Fruit fly (Drosophila melanogaster) whole organism, embryonic: Measurements from ENCODE around the gene ohgt.

Experiments
- Asciz ChIP-seq: fragments of 200-800 bp; sonication (Bioruptor generic); optimal IDR thresholded peaks from 2 replicates; lab custom pipeline; 2017; ENCODE audit warnings: missing biosample characterization, mild to moderate bottlenecking, missing genetic modification characterization, missing genetic modification reagents
- BEAF-32 ChIP-seq: fragments of 200-800 bp; sonication (Bioruptor generic); optimal IDR thresholded peaks from 3 replicates; lab custom pipeline; 2017; ENCODE audit warnings: missing biosample characterization, missing genetic modification characterization, mild to moderate bottlenecking, moderate library complexity, missing genetic modification reagents
- CG10462 ChIP-seq: fragments of 200-800 bp; sonication (Bioruptor generic); optimal IDR thresholded peaks from 2 replicates; lab custom pipeline; 2016; ENCODE audit warnings: missing biosample characterization, missing genetic modification characterization
- CG13424 ChIP-seq: fragments of 200-800 bp; sonication (Bioruptor generic); optimal IDR thresholded peaks from 2 replicates; lab custom pipeline; 2019; ENCODE audit warnings: missing biosample characterization, mild to moderate bottlenecking, missing genetic modification characterization, moderate library complexity
- CG14667 ChIP-seq: fragments of 200-800 bp; sonication (Bioruptor generic); IDR thresholded peaks from 2 replicates; pipeline ENCODE4 v1.3.6; 2022; ENCODE audit warnings: missing biosample characterization, missing genetic modification characterization
- CG15011 ChIP-seq: fragments of 200-800 bp; sonication (Bioruptor generic); optimal IDR thresholded peaks from 3 replicates; lab custom pipeline; 2018; ENCODE audit warnings: missing biosample characterization, mild to moderate bottlenecking, missing genetic modification characterization
- CG17568 ChIP-seq: fragments of 200-800 bp; sonication (Bioruptor generic); optimal IDR thresholded peaks from 2 replicates; lab custom pipeline; 2018; ENCODE audit warnings: missing biosample characterization, mild to moderate bottlenecking, missing genetic modification characterization, moderate library complexity
- CG6654 ChIP-seq: fragments of 200-800 bp; sonication (Bioruptor generic); optimal IDR thresholded peaks from 2 replicates; lab custom pipeline; 2017; ENCODE audit warnings: missing biosample characterization, mild to moderate bottlenecking, missing genetic modification characterization
- CG6683 ChIP-seq: fragments of 200-800 bp; sonication (Bioruptor generic); optimal IDR thresholded peaks from 2 replicates; lab custom pipeline; 2017; ENCODE audit warnings: missing biosample characterization, mild to moderate bottlenecking, missing genetic modification characterization, missing genetic modification reagents
- CG7745 ChIP-seq: fragments of 200-800 bp; sonication (Bioruptor generic); optimal IDR thresholded peaks from 2 replicates; lab custom pipeline; 2018; ENCODE audit warnings: missing biosample characterization, mild to moderate bottlenecking, missing genetic modification characterization, moderate library complexity
- CG7786 ChIP-seq: fragments of 200-800 bp; sonication (Bioruptor generic); optimal IDR thresholded peaks from 2 replicates; lab custom pipeline; 2016; ENCODE audit warnings: missing biosample characterization, missing genetic modification characterization
- CG8290 ChIP-seq, 3 experiments: fragments of 200-800 bp; sonication (Bioruptor generic); optimal IDR thresholded peaks; 2 replicates each; lab custom pipeline; 2016 to 2019; ENCODE audit warnings: missing biosample characterization in 3 of 3, missing genetic modification characterization in 3 of 3, mild to moderate bottlenecking in 2 of 3, moderate library complexity in 1 of 3
- CG8359 ChIP-seq: fragments of 200-800 bp; sonication (Bioruptor generic); optimal IDR thresholded peaks from 2 replicates; lab custom pipeline; 2017; ENCODE audit warnings: missing biosample characterization, mild to moderate bottlenecking, missing genetic modification characterization, borderline replicate concordance
- CG8478 ChIP-seq: fragments of >200 bp; optimal IDR thresholded peaks from 2 replicates; lab custom pipeline; 2018
- CkIIα-i1 ChIP-seq: fragments of 200-800 bp; sonication (Bioruptor generic); IDR thresholded peaks from 2 replicates; pipeline ENCODE4 v1.3.6; 2022; ENCODE audit warnings: missing biosample characterization, missing genetic modification characterization
- CoRest ChIP-seq: fragments of 200-800 bp; sonication (Bioruptor generic); optimal IDR thresholded peaks from 3 replicates; lab custom pipeline; 2018; ENCODE audit warnings: missing biosample characterization, mild to moderate bottlenecking, missing genetic modification characterization, moderate library complexity
- Dll ChIP-seq: fragments of 200-800 bp; sonication (Bioruptor generic); IDR thresholded peaks from 4 replicates; pipeline ENCODE4 v1.3.6; 2022; ENCODE audit warnings: missing biosample characterization, missing genetic modification characterization; ENCODE audit not compliant: partially characterized antibody
- Elba2 ChIP-seq: fragments of 200-800 bp; sonication (Bioruptor generic); optimal IDR thresholded peaks from 3 replicates; lab custom pipeline; 2016; ENCODE audit warnings: missing biosample characterization, missing genetic modification characterization
- Meics ChIP-seq: fragments of 200-800 bp; sonication (Bioruptor generic); optimal IDR thresholded peaks from 2 replicates; lab custom pipeline; 2017; ENCODE audit warnings: missing biosample characterization, mild to moderate bottlenecking, missing genetic modification characterization
- Myb ChIP-seq: fragments of 200-800 bp; sonication (Bioruptor generic); optimal IDR thresholded peaks from 2 replicates; lab custom pipeline; 2016; ENCODE audit warnings: missing biosample characterization, missing genetic modification characterization
- Nf-YA ChIP-seq: fragments of 200-800 bp; sonication (Bioruptor generic); IDR thresholded peaks from 2 replicates; pipeline ENCODE4 v1.3.6; 2022; ENCODE audit warnings: missing biosample characterization, missing genetic modification characterization
- Opbp ChIP-seq: fragments of 200-800 bp; sonication (Bioruptor generic); IDR thresholded peaks from 3 replicates; pipeline ENCODE4 v1.3.6; 2022; ENCODE audit warnings: missing biosample characterization, missing genetic modification characterization; ENCODE audit not compliant: partially characterized antibody
- Optix ChIP-seq: fragments of 200-800 bp; sonication (Bioruptor generic); IDR thresholded peaks from 3 replicates; pipeline ENCODE4 v1.3.6; 2022; ENCODE audit warnings: missing biosample characterization, missing genetic modification characterization
- PHDP ChIP-seq: fragments of 200-800 bp; sonication (Bioruptor generic); optimal IDR thresholded peaks from 3 replicates; lab custom pipeline; 2018; ENCODE audit warnings: missing biosample characterization, mild to moderate bottlenecking, missing genetic modification characterization, moderate library complexity
- Stat92E ChIP-seq, 3 experiments: fragments of >200 bp in 2 of 3; fragments of 200-800 bp in 1 of 3; sonication (Bioruptor generic) in 1 of 3; optimal IDR thresholded peaks; 2 replicates each; lab custom pipeline; 2017 to 2019; ENCODE audit warnings: missing biosample characterization in 3 of 3, missing genetic modification characterization in 3 of 3, mild to moderate bottlenecking in 1 of 3, moderate library complexity in 1 of 3
- bab2 ChIP-seq: fragments of 200-800 bp; sonication (Bioruptor generic); optimal IDR thresholded peaks from 2 replicates; lab custom pipeline; 2016; ENCODE audit warnings: missing biosample characterization, missing genetic modification characterization
- bcd ChIP-seq: fragments of 200-800 bp; sonication (Bioruptor generic); optimal IDR thresholded peaks from 2 replicates; lab custom pipeline; 2017; ENCODE audit warnings: missing biosample characterization, mild to moderate bottlenecking, missing genetic modification characterization
- bsh ChIP-seq, 2 experiments: fragments of 200-800 bp; sonication (Bioruptor generic); optimal IDR thresholded peaks; 2 replicates each; lab custom pipeline; 2017 to 2018; ENCODE audit warnings: mild to moderate bottlenecking in 2 of 2, missing biosample characterization in 2 of 2, missing genetic modification characterization in 2 of 2, moderate library complexity in 1 of 2
- cato ChIP-seq: fragments of 200-800 bp; sonication (Bioruptor generic); optimal IDR thresholded peaks from 2 replicates; lab custom pipeline; 2016; ENCODE audit warnings: missing biosample characterization, missing genetic modification characterization, borderline replicate concordance
- chif ChIP-seq, 2 experiments: fragments of 200-800 bp; sonication (Bioruptor generic); optimal IDR thresholded peaks; 3 replicates each; lab custom pipeline; 2016; ENCODE audit warnings: missing biosample characterization in 2 of 2, missing genetic modification characterization in 2 of 2
- chinmo ChIP-seq: fragments of 200-800 bp; sonication (Bioruptor generic); IDR thresholded peaks from 4 replicates; pipeline ENCODE4 v1.3.6; 2022; ENCODE audit warnings: missing biosample characterization, missing genetic modification characterization; ENCODE audit not compliant: partially characterized antibody
- ci ChIP-seq: fragments of 200-800 bp; sonication (Bioruptor generic); IDR thresholded peaks from 3 replicates; pipeline ENCODE4 v1.3.6; 2022; ENCODE audit warnings: missing biosample characterization, missing genetic modification characterization
- dpn ChIP-seq, 2 experiments: fragments of 200-800 bp; sonication (Bioruptor generic); optimal IDR thresholded peaks; 3 replicates each; lab custom pipeline; 2016; ENCODE audit warnings: missing biosample characterization in 2 of 2, missing genetic modification characterization in 2 of 2
- emc ChIP-seq: fragments of 200-800 bp; sonication (Bioruptor generic); optimal IDR thresholded peaks from 2 replicates; lab custom pipeline; 2016; ENCODE audit warnings: missing biosample characterization, missing genetic modification characterization
- fd96Cb ChIP-seq: fragments of 200-800 bp; sonication (Bioruptor generic); optimal IDR thresholded peaks from 2 replicates; lab custom pipeline; 2018; ENCODE audit warnings: missing biosample characterization, mild to moderate bottlenecking, missing genetic modification characterization, moderate library complexity
- ftz-f1 ChIP-seq: fragments of 200-800 bp; sonication (Bioruptor generic); optimal IDR thresholded peaks from 2 replicates; lab custom pipeline; 2016; ENCODE audit warnings: missing biosample characterization, missing genetic modification characterization
- gem ChIP-seq: fragments of 200-800 bp; sonication (Bioruptor generic); optimal IDR thresholded peaks from 2 replicates; lab custom pipeline; 2019; ENCODE audit warnings: missing biosample characterization, mild to moderate bottlenecking, missing genetic modification characterization, moderate library complexity
- hth ChIP-seq: fragments of >200 bp; optimal IDR thresholded peaks from 2 replicates; lab custom pipeline; 2017; ENCODE audit warnings: inconsistent platforms
- knrl ChIP-seq: fragments of 200-800 bp; sonication (Bioruptor generic); IDR thresholded peaks from 3 replicates; pipeline ENCODE4 v1.3.6; 2022; ENCODE audit warnings: missing biosample characterization, missing genetic modification characterization; ENCODE audit not compliant: partially characterized antibody
- lbe ChIP-seq: fragments of 200-800 bp; sonication (Bioruptor generic); optimal IDR thresholded peaks from 2 replicates; lab custom pipeline; 2016; ENCODE audit warnings: missing biosample characterization, mild to moderate bottlenecking, missing genetic modification characterization
- nerfin-2 ChIP-seq: fragments of 200-800 bp; sonication (Bioruptor generic); IDR thresholded peaks from 2 replicates; pipeline ENCODE4 v1.3.6; 2022; ENCODE audit warnings: missing biosample characterization, missing genetic modification characterization; ENCODE audit not compliant: partially characterized antibody
- otp ChIP-seq: fragments of 200-800 bp; sonication (Bioruptor generic); IDR thresholded peaks from 3 replicates; pipeline ENCODE4, ENCODE4 v1.3.6; 2022; ENCODE audit warnings: missing biosample characterization, missing genetic modification characterization
- p53 ChIP-seq: fragments of 200-800 bp; sonication (Bioruptor generic); optimal IDR thresholded peaks from 2 replicates; lab custom pipeline; 2016; ENCODE audit warnings: missing biosample characterization, missing genetic modification characterization
- phol ChIP-seq: fragments of 200-800 bp; sonication (Bioruptor generic); optimal IDR thresholded peaks from 3 replicates; lab custom pipeline; 2018; ENCODE audit warnings: missing biosample characterization, mild to moderate bottlenecking, missing genetic modification characterization, moderate library complexity
- pnt ChIP-seq: fragments of 200-800 bp; sonication (Bioruptor generic); optimal IDR thresholded peaks from 3 replicates; lab custom pipeline; 2016; ENCODE audit warnings: missing biosample characterization, missing genetic modification characterization
- psq ChIP-seq: fragments of 200-800 bp; sonication (Bioruptor generic); optimal IDR thresholded peaks from 2 replicates; lab custom pipeline; 2017; ENCODE audit warnings: missing biosample characterization, missing genetic modification characterization
- slou ChIP-seq: fragments of 200-800 bp; sonication (Bioruptor generic); optimal IDR thresholded peaks from 3 replicates; lab custom pipeline; 2016; ENCODE audit warnings: missing biosample characterization, missing genetic modification characterization
- so ChIP-seq: fragments of 200-800 bp; sonication (Bioruptor generic); IDR thresholded peaks from 3 replicates; pipeline ENCODE4 v1.3.6; 2022; ENCODE audit warnings: missing biosample characterization, missing genetic modification characterization
- trem ChIP-seq: fragments of 200-800 bp; optimal IDR thresholded peaks from 3 replicates; lab custom pipeline; 2019; ENCODE audit warnings: missing biosample characterization, mild to moderate bottlenecking, missing genetic modification characterization, moderate library complexity
- zen2 ChIP-seq: fragments of 200-800 bp; sonication (Bioruptor generic); IDR thresholded peaks from 3 replicates; pipeline ENCODE4 v1.3.6; 2022; ENCODE audit warnings: missing biosample characterization, missing genetic modification characterization; ENCODE audit not compliant: partially characterized antibody

ohgt gene

dm6 chr3R:10084179-10084647 lies 35.2 kb downstream of the ohgt start (continued):
- TF ChIP-seq otp (GFP tag; lab: Robert Waterston, UW) (no peak), PHDP (no peak), CG7786 (no peak), chif (GFP tag; optimal IDR thresholded peaks at IDR 0.05; lab: Kevin White, UChicago) (no peak), CG7745 (tag; lab: Kevin White, UChicago) (no peak), ci (GFP tag; lab: Robert Waterston, UW) (no peak), chinmo (GFP tag; lab: Robert Waterston, UW) (0 out of 4 replicates have a peak, but pooled peaks have one; percentile 51), CG8290 (GFP tag; optimal IDR thresholded peaks at IDR 0.05; lab: Kevin White, UChicago) (no peak), CG8290 (tag; optimal IDR thresholded peaks at IDR 0.05; lab: Kevin White, UChicago) (no peak), CG6654 (GFP tag; lab: Kevin White, UChicago) (no peak), zen2 (GFP tag; lab: Robert Waterston, UW) (no peak), Optix (GFP tag; lab: Robert Waterston, UW) (0 out of 3 replicates have a peak, but pooled peaks have one; percentile 34), gem (tag; lab: Kevin White, UChicago) (no peak), CG13424 (tag; lab: Kevin White, UChicago) (no peak), phol (tag; lab: Kevin White, UChicago) (no peak), CG10462 (GFP tag; lab: Kevin White, UChicago) (no peak), CG6683 (GFP tag; lab: Kevin White, UChicago) (no peak), psq (GFP tag; lab: Kevin White, UChicago) (no peak), p53 (no peak), knrl (GFP tag; lab: Robert Waterston, UW) (no peak), CG8359 (GFP tag; lab: Kevin White, UChicago) (no peak), BEAF-32 (GFP tag; lab: Kevin White, UChicago) (no peak), CG8478 (lab: Kevin White, UChicago) (no peak), nerfin-2 (GFP tag; lab: Robert Waterston, UW) (no peak), Stat92E (GFP tag; optimal IDR thresholded peaks at IDR 0.05; lab: Kevin White, UChicago) (no peak), ftz-f1 (GFP tag; lab: Kevin White, UChicago) (peak; percentile 68), Dll (GFP tag; lab: Robert Waterston, UW) (no peak), emc (no peak), trem (no peak), pnt (GFP tag; lab: Kevin White, UChicago) (no peak), CG14667 (GFP tag; lab: Robert Waterston, UW) (no peak), cato (GFP tag; lab: Kevin White, UChicago) (no peak), CG15011 (GFP tag; lab: Kevin White, UChicago) (no peak), hth (lab: Kevin White, UChicago) (no peak)

- TF ChIP-seq Elba2 (GFP tag; lab: Kevin White, UChicago), result no peak
- TF ChIP-seq Asciz (GFP tag; lab: Kevin White, UChicago), result no peak
- peak; percentile 7 for TF ChIP-seq bab2 (GFP tag; lab: Kevin White, UChicago)
- no peak for TF ChIP-seq CkIIα-i1
- TF ChIP-seq bsh (GFP tag; optimal IDR thresholded peaks at IDR 0.05; lab: Kevin White, UChicago), result no peak
- no peak for TF ChIP-seq fd96Cb (tag; lab: Kevin White, UChicago)
- peak; percentile 25 for TF ChIP-seq Myb (GFP tag; lab: Kevin White, UChicago)
- TF ChIP-seq so (GFP tag; lab: Robert Waterston, UW), result no peak
- peak; percentile 87 for TF ChIP-seq lbe (GFP tag; lab: Kevin White, UChicago)
- peak; percentile 60 for TF ChIP-seq bcd (GFP tag; lab: Kevin White, UChicago)
- no peak for TF ChIP-seq CG8359 (GFP tag; lab: Kevin White, UChicago)
- TF ChIP-seq Nf-YA (GFP tag; lab: Robert Waterston, UW), result peak; percentile 21; the same call in 1 of the 2 replicates
- peak; percentile 47 for TF ChIP-seq CoRest (tag; lab: Kevin White, UChicago)
- TF ChIP-seq dpn (GFP tag; optimal IDR thresholded peaks at IDR 0.05; lab: Kevin White, UChicago), result peak; percentile 31 to 53
- peak; percentile 79 for TF ChIP-seq Meics (GFP tag; lab: Kevin White, UChicago)
- no peak for TF ChIP-seq slou (GFP tag; lab: Kevin White, UChicago)
- TF ChIP-seq Opbp, result no peak
- TF ChIP-seq CG17568 (GFP tag; lab: Kevin White, UChicago), result no peak
- no peak for TF ChIP-seq hth (lab: Kevin White, UChicago)
Observed at dm6 chr3R:10084914-10085313, 35.9 kb downstream of the ohgt start.
